Fruit fly (Drosophila melanogaster): ENCODE results near the gene CG31546.

CG31546 gene

dm6 chr3R:5620387-5620956 lies 15.0 kb downstream of the CG31546 start (continued):
- TF ChIP-seq CG10654 (GFP tag; optimal IDR thresholded peaks at IDR 0.05) (peak; percentile 40), CG3065 (GFP tag; optimal IDR thresholded peaks at IDR 0.05) (no peak), CG34376 (GFP tag; optimal IDR thresholded peaks at IDR 0.05) (no peak), wor (GFP tag; IDR thresholded peaks at IDR 0.05) (peak; percentile 15; the same call in 1 of the 2 replicates), corto (GFP tag; optimal IDR thresholded peaks at IDR 0.05) (peak; percentile 32), CG7745 (tag; optimal IDR thresholded peaks at IDR 0.05) (no peak), CG3407 (GFP tag; optimal IDR thresholded peaks at IDR 0.05) (peak; percentile 38), CG17361 (GFP tag; IDR thresholded peaks at IDR 0.05) (peak; percentile 88), gcm2 (GFP tag; optimal IDR thresholded peaks at IDR 0.05) (peak; percentile 64), Hr39 (optimal IDR thresholded peaks at IDR 0.05) (no peak), B-H1 (GFP tag; IDR thresholded peaks at IDR 0.05) (peak; percentile 33; the same call in 2 of the 3 replicates), CG34422 (GFP tag; IDR thresholded peaks at IDR 0.05) (peak; percentile 63; the same call in 2 of the 3 replicates), CG9876 (GFP tag; optimal IDR thresholded peaks at IDR 0.05) (peak; percentile 44), GATAe (GFP tag; conservative IDR thresholded peaks at IDR 0.05) (0 out of 2 replicates have a peak, but pooled peaks have one; percentile 20), H2.0 (GFP tag; IDR thresholded peaks at IDR 0.05) (peak; percentile 68), CG4854 (GFP tag; optimal IDR thresholded peaks at IDR 0.05) (no peak)

- TF ChIP-seq prd (optimal IDR thresholded peaks at IDR 0.05) (no peak), prd (GFP tag; IDR thresholded peaks at IDR 0.05) (peak; percentile 23; the same call in 1 of the 3 replicates), Ets65A (GFP tag) (peak; percentile 50), Max (GFP tag; optimal IDR thresholded peaks at IDR 0.05) (no peak), ara (GFP tag; IDR thresholded peaks at IDR 0.05) (0 out of 2 replicates have a peak, but pooled peaks have one; percentile 34), CG6175 (GFP tag; IDR thresholded peaks at IDR 0.05) (0 out of 3 replicates have a peak, but pooled peaks have one; percentile 8), CG6654 (GFP tag; optimal IDR thresholded peaks at IDR 0.05) (no peak), Drgx (GFP tag; IDR thresholded peaks at IDR 0.05) (peak; percentile 67), pan (optimal IDR thresholded peaks at IDR 0.05) (no peak), pan (GFP tag; optimal IDR thresholded peaks at IDR 0.05 in 1 of 2, IDR thresholded peaks at IDR 0.05 in 1 of 2) (peak in 1 of 2 experiments; percentile 14), Nf-YB (GFP tag; optimal IDR thresholded peaks at IDR 0.05) (no peak), croc (GFP tag; conservative IDR thresholded peaks at IDR 0.05) (no peak), CG12219 (GFP tag; optimal IDR thresholded peaks at IDR 0.05) (no peak), row (GFP tag; IDR thresholded peaks at IDR 0.05) (0 out of 3 replicates have a peak, but pooled peaks have one; percentile 30), CG4424 (GFP tag; optimal IDR thresholded peaks at IDR 0.05) (no peak), sens (GFP tag) (peak; percentile 68), sc (optimal IDR thresholded peaks at IDR 0.05) (no peak), sc (GFP tag; optimal IDR thresholded peaks at IDR 0.05) (no peak), caup (GFP tag; optimal IDR thresholded peaks at IDR 0.05; ENCODE audit: severe bottlenecking) (no peak), wor (GFP tag; IDR thresholded peaks at IDR 0.05) (no peak), unc-4 (GFP tag; IDR thresholded peaks at IDR 0.05; ENCODE audit: partially characterized antibody) (no peak), grau (tag; optimal IDR thresholded peaks at IDR 0.05) (peak; percentile 47)
Measured at dm6 chr3R:5617923-5618623, 17.4 kb downstream of the CG31546 start.

DNA sequence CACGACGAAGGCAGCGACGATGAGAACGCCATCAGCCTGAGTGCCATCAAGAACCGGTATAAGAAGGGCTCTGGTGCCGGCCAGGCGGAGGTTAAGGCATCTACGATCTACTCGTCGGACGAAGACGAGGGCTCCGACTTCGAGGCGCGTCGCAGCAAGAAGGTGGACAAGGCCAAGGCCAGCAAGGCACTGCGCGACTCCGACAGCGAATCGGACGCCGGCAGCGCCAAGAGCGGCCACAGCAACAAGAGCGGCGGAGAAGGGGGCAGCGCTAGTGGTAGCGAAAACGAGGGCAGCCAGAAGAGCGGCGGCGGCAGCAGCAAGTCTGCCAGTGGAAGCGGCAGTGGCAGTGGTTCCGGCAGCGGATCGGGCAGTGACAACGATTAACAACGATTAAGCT lies 19.9 kb downstream of the CG31546 start:
- TF ChIP-seq CG7745 (tag; optimal IDR thresholded peaks at IDR 0.05) (no peak), sna (GFP tag; IDR thresholded peaks at IDR 0.05; ENCODE audit: partially characterized antibody) (no peak), Adf1 (GFP tag; IDR thresholded peaks at IDR 0.05) (peak; percentile 33; the same call in 1 of the 2 replicates), HmgD (GFP tag; optimal IDR thresholded peaks at IDR 0.05) (no peak), CG8478 (optimal IDR thresholded peaks at IDR 0.05) (peak; percentile 11), klu (GFP tag; IDR thresholded peaks at IDR 0.05) (no peak), HHEX (GFP tag; optimal IDR thresholded peaks at IDR 0.05) (no peak), CG43689 (GFP tag; IDR thresholded peaks at IDR 0.05) (no peak), CG6683 (GFP tag; optimal IDR thresholded peaks at IDR 0.05) (no peak), ken (GFP tag; IDR thresholded peaks at IDR 0.05) (no peak), CG30403 (GFP tag; optimal IDR thresholded peaks at IDR 0.05) (no peak), Xrp1 (GFP tag; IDR thresholded peaks at IDR 0.05) (no peak), Jarid2 (GFP tag; optimal IDR thresholded peaks at IDR 0.05) (no peak), CG1233 (GFP tag; optimal IDR thresholded peaks at IDR 0.05) (no peak), YL-1 (GFP tag; optimal IDR thresholded peaks at IDR 0.05) (no peak)
